Worm (Caenorhabditis elegans) whole organism, midembryonic: Measurements from ENCODE around the gene nspa-8.

ENCODE experiments used
- T22C8.4 ChIP-seq: fragments of 200-800 bp; sonication (Bioruptor generic); IDR thresholded peaks from 2 replicates; pipeline ENCODE4 v1.3.6; 2022; ENCODE audit warnings: missing genetic modification characterization, missing compliant biosample characterization
- flt-1 ChIP-seq: fragments of 200-800 bp; sonication (Bioruptor generic); IDR thresholded peaks from 2 replicates; pipeline ENCODE4 v1.3.6; 2022; ENCODE audit warnings: missing genetic modification characterization, missing compliant biosample characterization
- klf-2 ChIP-seq: fragments of 200-800 bp; sonication (Bioruptor generic); conservative IDR thresholded peaks from 2 replicates; pipeline ENCODE4 v1.3.6; 2022; ENCODE audit warnings: missing genetic modification reagents, missing genetic modification characterization, missing compliant biosample characterization
- med-1 ChIP-seq: sonication (generic microtip); optimal IDR thresholded peaks from 2 replicates; lab custom pipeline; 2017; ENCODE audit warnings: missing genetic modification characterization, mild to moderate bottlenecking, missing compliant biosample characterization, antibody characterized with exemption, missing genetic modification reagents; ENCODE audit not compliant: insufficient read depth
- ref-1 ChIP-seq: fragments of 200-800 bp; sonication (Bioruptor generic); conservative IDR thresholded peaks from 2 replicates; pipeline ENCODE4 v1.3.6; 2022; ENCODE audit warnings: missing genetic modification reagents, missing genetic modification characterization, missing compliant biosample characterization
- tab-1 ChIP-seq: fragments of 200-800 bp; sonication (Bioruptor generic); IDR thresholded peaks from 2 replicates; pipeline ENCODE4 v1.3.6; 2022; ENCODE audit warnings: missing genetic modification characterization, missing compliant biosample characterization
- ztf-23 ChIP-seq: fragments of 200-800 bp; sonication (Bioruptor generic); IDR thresholded peaks from 2 replicates; pipeline ENCODE4 v1.3.6; 2022; ENCODE audit warnings: missing genetic modification reagents, missing genetic modification characterization, missing compliant biosample characterization
- ztf-29 ChIP-seq: fragments of 200-800 bp; sonication (Bioruptor generic); IDR thresholded peaks from 2 replicates; pipeline ENCODE4 v1.3.6; 2022; ENCODE audit warnings: missing genetic modification reagents, missing genetic modification characterization, missing compliant biosample characterization

- TF ChIP-seq med-1 (GFP tag; lab: Kevin White, UChicago) (no peak), ref-1 (GFP tag; lab: Robert Waterston, UW) (no peak), ztf-29 (GFP tag; lab: Robert Waterston, UW) (no peak), flt-1 (GFP tag; lab: Robert Waterston, UW) (no peak), T22C8.4 (GFP tag; lab: Robert Waterston, UW) (no peak), tab-1 (no peak), klf-2 (GFP tag; lab: Robert Waterston, UW) (no peak), ztf-23 (no peak)
Observed at ce11 chrV:14835075-14835991, 8.5 kb upstream of the nspa-8 start.
